Fruit fly (Drosophila melanogaster) whole organism, adult: ENCODE results near the gene roq.

Source experiments
- CG11617 ChIP-seq: fragments of 200-800 bp; sonication (Bioruptor generic); optimal IDR thresholded peaks from 2 replicates; lab custom pipeline; 2017; ENCODE audit warnings: mild to moderate bottlenecking, missing biosample characterization, missing genetic modification reagents, missing genetic modification characterization
- CG12768 ChIP-seq: fragments of 200-800 bp; sonication (Bioruptor generic); optimal IDR thresholded peaks from 2 replicates; lab custom pipeline; 2017; ENCODE audit warnings: missing biosample characterization, missing genetic modification characterization, mild to moderate bottlenecking, moderate library complexity, missing genetic modification reagents
- CG14711 ChIP-seq: fragments of 200-800 bp; sonication (Bioruptor generic); optimal IDR thresholded peaks from 2 replicates; lab custom pipeline; 2018; ENCODE audit warnings: missing biosample characterization, mild to moderate bottlenecking, missing genetic modification characterization, moderate library complexity
- CG33017 ChIP-seq: fragments of 200-800 bp; sonication (Bioruptor generic); optimal IDR thresholded peaks from 2 replicates; lab custom pipeline; 2018; ENCODE audit warnings: missing biosample characterization, mild to moderate bottlenecking, missing genetic modification characterization, moderate library complexity
- CG5204 ChIP-seq: fragments of 200-800 bp; sonication (Bioruptor generic); optimal IDR thresholded peaks from 2 replicates; lab custom pipeline; 2016; ENCODE audit warnings: missing biosample characterization, missing genetic modification characterization
- CG7101 ChIP-seq: fragments of 200-800 bp; sonication (Bioruptor generic); optimal IDR thresholded peaks from 2 replicates; lab custom pipeline; 2018; ENCODE audit warnings: missing biosample characterization, mild to moderate bottlenecking, missing genetic modification characterization, moderate library complexity
- Clk ChIP-seq: fragments of 200-800 bp; sonication (Bioruptor generic); optimal IDR thresholded peaks from 2 replicates; lab custom pipeline; 2017; ENCODE audit warnings: missing biosample characterization, missing genetic modification characterization
- Crg-1 ChIP-seq: fragments of 200-800 bp; sonication (Bioruptor generic); optimal IDR thresholded peaks from 2 replicates; lab custom pipeline; 2016; ENCODE audit warnings: missing biosample characterization, missing genetic modification characterization
- bab1 ChIP-seq: fragments of 200-800 bp; sonication (Bioruptor generic); optimal IDR thresholded peaks from 3 replicates; lab custom pipeline; 2019; ENCODE audit warnings: missing biosample characterization, mild to moderate bottlenecking, missing genetic modification characterization, moderate library complexity
- cnc ChIP-seq, 2 experiments: fragments of >200 bp; optimal IDR thresholded peaks; 2 replicates each; lab custom pipeline; 2017
- pad ChIP-seq: fragments of 200-800 bp; sonication (Bioruptor generic); optimal IDR thresholded peaks from 3 replicates; lab custom pipeline; 2017; ENCODE audit warnings: missing biosample characterization, missing genetic modification characterization, mild to moderate bottlenecking, moderate library complexity, missing genetic modification reagents
- toe ChIP-seq: fragments of 200-800 bp; sonication (Bioruptor generic); optimal IDR thresholded peaks from 2 replicates; lab custom pipeline; 2016; ENCODE audit warnings: missing biosample characterization, missing genetic modification characterization

The roq gene

dm6 chr3L:16328207-16328891 lies 50.0 kb downstream of the roq start, which contains the start of gene CG13058:
TSS of gene CG13058 (plus strand) at chr3L:16328841.
- TF ChIP-seq CG33017 (tag; lab: Kevin White, UChicago) (no peak), Crg-1 (GFP tag; lab: Kevin White, UChicago) (no peak), CG11617 (GFP tag; lab: Kevin White, UChicago) (no peak)

dm6 chr3L:16327776-16328175 lies 50.6 kb downstream of the roq start, which contains the start of gene CG13038:
TSS of gene CG13038 (minus strand) at chr3L:16327893.
- no peak for TF ChIP-seq Crg-1 (GFP tag; lab: Kevin White, UChicago)
- no peak for TF ChIP-seq pad

dm6 chr3L:16326657-16327056 lies 51.7 kb downstream of the roq start, which contains the start of the genes CG13040 and CG13039:
TSS of gene CG13040 (minus strand) at chr3L:16326757.
TSS of gene CG13039 (minus strand) at chr3L:16326762.
- TF ChIP-seq Clk (GFP tag; lab: Kevin White, UChicago) = no peak

- no peak for TF ChIP-seq toe (GFP tag; lab: Kevin White, UChicago)
- no peak for TF ChIP-seq CG5204 (GFP tag; lab: Kevin White, UChicago)
- no peak for TF ChIP-seq CG14711 (tag; lab: Kevin White, UChicago)
- TF ChIP-seq pad = no peak
- no peak for TF ChIP-seq bab1 (GFP tag; lab: Kevin White, UChicago)
- no peak for TF ChIP-seq CG11617 (GFP tag; lab: Kevin White, UChicago)
Measured at dm6 chr3L:16323372-16323771, 55.0 kb downstream of the roq start, which contains the start of gene CG13059. TSS of gene CG13059 (plus strand) at chr3L:16323672.

- no peak for TF ChIP-seq CG12768 (GFP tag; lab: Kevin White, UChicago)
- TF ChIP-seq CG14711 (tag; lab: Kevin White, UChicago) = no peak
- TF ChIP-seq CG11617 (GFP tag; lab: Kevin White, UChicago) = no peak
- TF ChIP-seq Crg-1 (GFP tag; lab: Kevin White, UChicago) = no peak
- TF ChIP-seq CG7101 (tag; lab: Kevin White, UChicago) = no peak
- TF ChIP-seq cnc (optimal IDR thresholded peaks at IDR 0.05; lab: Kevin White, UChicago) = no peak
Measured at dm6 chr3L:16321172-16321571, 57.2 kb downstream of the roq start, which contains the start of gene CG42718. TSS of gene CG42718 (minus strand) at chr3L:16321272.
